Worm (Caenorhabditis elegans) whole organism, L4 larva: Measurements from ENCODE around the gene atn-1.

ENCODE experiments used
- Y5F2A.4 ChIP-seq: fragments of 200-800 bp; sonication (Bioruptor generic); optimal IDR thresholded peaks from 2 replicates; lab custom pipeline; 2018; ENCODE audit warnings: mild to moderate bottlenecking, missing genetic modification characterization, missing compliant biosample characterization
- egl-27 ChIP-seq: sonication (generic microtip); optimal IDR thresholded peaks from 3 replicates; lab custom pipeline; 2017; ENCODE audit warnings: missing biosample characterization, missing genetic modification reagents, missing genetic modification characterization
- lin-39 ChIP-seq: fragments of 150-350 bp; optimal IDR thresholded peaks from 2 replicates; lab custom pipeline; 2014; ENCODE audit warnings: missing biosample characterization, missing genetic modification reagents, missing genetic modification characterization
- nhr-10 ChIP-seq: fragments of 150-350 bp; optimal IDR thresholded peaks from 2 replicates; lab custom pipeline; 2014; ENCODE audit warnings: missing biosample characterization, missing genetic modification characterization
- unc-39 ChIP-seq: sonication (generic microtip); optimal IDR thresholded peaks from 2 replicates; lab custom pipeline; 2017; ENCODE audit warnings: missing biosample characterization, missing genetic modification characterization

ce11 chrV:12503494-12503893 is 25.3 kb downstream of the atn-1 start, which contains the start of gene T28H10.1:
- TF ChIP-seq nhr-10 (tag; lab: Kevin White, UChicago) (no peak), egl-27 (tag; lab: Kevin White, UChicago) (no peak), lin-39 (tag; lab: Kevin White, UChicago) (no peak), unc-39 (tag; lab: Kevin White, UChicago) (no peak), Y5F2A.4 (GFP tag; lab: Kevin White, UChicago) (no peak)
